Fruit fly (Drosophila melanogaster): Measurements from ENCODE around the gene CG13311.

Gene CG13311

dm6 chr3L:8821708-8822660 lies 20.0 kb upstream of the CG13311 start (continued):
- peak; percentile 94 for TF ChIP-seq spab (GFP tag; optimal IDR thresholded peaks at IDR 0.05)
- TF ChIP-seq Smox (GFP tag; optimal IDR thresholded peaks at IDR 0.05) = peak; percentile 83
- TF ChIP-seq CG11902 (GFP tag; optimal IDR thresholded peaks at IDR 0.05) = peak; percentile 85
- peak; percentile 62 for TF ChIP-seq Eip93F (GFP tag; optimal IDR thresholded peaks at IDR 0.05)
- peak; percentile 98 for TF ChIP-seq Eip78C (GFP tag)
- TF ChIP-seq achi (GFP tag; optimal IDR thresholded peaks at IDR 0.05) = peak; percentile 88
- TF ChIP-seq dac (GFP tag; optimal IDR thresholded peaks at IDR 0.05) = peak; percentile 48
- peak; percentile 89 for TF ChIP-seq pdm3 (GFP tag; optimal IDR thresholded peaks at IDR 0.05)
- peak; percentile 88 for TF ChIP-seq CG8632 (GFP tag; optimal IDR thresholded peaks at IDR 0.05)
- peak; percentile 67 for TF ChIP-seq cyc (GFP tag; optimal IDR thresholded peaks at IDR 0.05)
- TF ChIP-seq Ets96B (tag; optimal IDR thresholded peaks at IDR 0.05) = peak; percentile 96
- TF ChIP-seq Blimp-1 (GFP tag; optimal IDR thresholded peaks at IDR 0.05) = no peak
- peak; percentile 89 for TF ChIP-seq CG9139 (GFP tag; optimal IDR thresholded peaks at IDR 0.05)
- TF ChIP-seq CG6808 (GFP tag; optimal IDR thresholded peaks at IDR 0.05) = peak; percentile 92
- TF ChIP-seq CG8319 (GFP tag; optimal IDR thresholded peaks at IDR 0.05) = peak; percentile 91
- peak; percentile 93 for TF ChIP-seq fd59A (GFP tag; optimal IDR thresholded peaks at IDR 0.05)
- TF ChIP-seq fkh (GFP tag; optimal IDR thresholded peaks at IDR 0.05) = no peak
- peak; percentile 74 for TF ChIP-seq Hr4 (GFP tag; optimal IDR thresholded peaks at IDR 0.05)
- peak; percentile 78 for TF ChIP-seq Hr39 (GFP tag; optimal IDR thresholded peaks at IDR 0.05)
- TF ChIP-seq Met (GFP tag; optimal IDR thresholded peaks at IDR 0.05) = peak; percentile 86
- TF ChIP-seq CG3919 (GFP tag; optimal IDR thresholded peaks at IDR 0.05) = peak; percentile 95
- peak; percentile 85 for TF ChIP-seq eg (GFP tag; IDR thresholded peaks at IDR 0.05)
- peak; percentile 90 for TF ChIP-seq CG8119 (GFP tag; IDR thresholded peaks at IDR 0.05)
- TF ChIP-seq CG3032 (tag; optimal IDR thresholded peaks at IDR 0.05) = peak; percentile 95
- TF ChIP-seq CG34406 (GFP tag; optimal IDR thresholded peaks at IDR 0.05) = peak; percentile 85
- peak; percentile 95 for TF ChIP-seq Eip75B (GFP tag; optimal IDR thresholded peaks at IDR 0.05)
- peak; percentile 92 for TF ChIP-seq Sox14 (GFP tag; optimal IDR thresholded peaks at IDR 0.05)
- TF ChIP-seq CG11294 (GFP tag; IDR thresholded peaks at IDR 0.05) = peak; percentile 63
- TF ChIP-seq fd85E (GFP tag; optimal IDR thresholded peaks at IDR 0.05) = peak; percentile 40
- peak; percentile 67 for TF ChIP-seq Ets21C (GFP tag; optimal IDR thresholded peaks at IDR 0.05)
- TF ChIP-seq net (GFP tag; optimal IDR thresholded peaks at IDR 0.05) = peak; percentile 87
- no peak for TF ChIP-seq Hr38 (GFP tag; optimal IDR thresholded peaks at IDR 0.05)
- TF ChIP-seq CG6163 (GFP tag; IDR thresholded peaks at IDR 0.05) = peak; percentile 96
- TF ChIP-seq CG1621 (tag; optimal IDR thresholded peaks at IDR 0.05) = peak; percentile 91
- TF ChIP-seq CG10631 (GFP tag; optimal IDR thresholded peaks at IDR 0.05) = peak; percentile 92
- peak; percentile 95 for TF ChIP-seq CG10669 (GFP tag; optimal IDR thresholded peaks at IDR 0.05)
- TF ChIP-seq dsx (GFP tag; optimal IDR thresholded peaks at IDR 0.05; ENCODE audit: poor library complexity, severe bottlenecking) = peak; percentile 95
- TF ChIP-seq Lpt (GFP tag; optimal IDR thresholded peaks at IDR 0.05) = peak; percentile 80
- TF ChIP-seq CG31627 (GFP tag; optimal IDR thresholded peaks at IDR 0.05) = peak; percentile 84
- peak; percentile 89 for TF ChIP-seq topi (GFP tag; optimal IDR thresholded peaks at IDR 0.05)
- TF ChIP-seq vri (GFP tag; optimal IDR thresholded peaks at IDR 0.05) = peak; percentile 87
- peak; percentile 78 for TF ChIP-seq Sox15 (GFP tag; optimal IDR thresholded peaks at IDR 0.05)
- TF ChIP-seq CG6792 (GFP tag; optimal IDR thresholded peaks at IDR 0.05) = peak; percentile 92
